Worm (Caenorhabditis elegans) whole organism, early embryonic: Measurements from ENCODE around the gene M01E10.3.

ENCODE experiments used
- ama-1 ChIP-seq: fragments of 150-350 bp; optimal IDR thresholded peaks from 2 replicates; lab custom pipeline; 2014
- ceh-13 ChIP-seq: fragments of 200-800 bp; sonication (Bioruptor generic); optimal IDR thresholded peaks from 2 replicates; lab custom pipeline; 2018; ENCODE audit warnings: mild to moderate bottlenecking, missing genetic modification characterization, missing compliant biosample characterization
- ceh-36 ChIP-seq: sonication (generic microtip); optimal IDR thresholded peaks from 2 replicates; lab custom pipeline; 2016; ENCODE audit warnings: missing genetic modification characterization, inconsistent platforms, missing compliant biosample characterization
- ets-7 ChIP-seq: sonication (generic microtip); optimal IDR thresholded peaks from 2 replicates; lab custom pipeline; 2016; ENCODE audit warnings: missing genotype, missing genetic modification characterization, missing compliant biosample characterization
- flt-1 ChIP-seq: fragments of 200-800 bp; sonication (Bioruptor generic); IDR thresholded peaks from 2 replicates; pipeline ENCODE4 v1.3.6; 2022; ENCODE audit warnings: missing genetic modification characterization, missing compliant biosample characterization
- hmg-4 ChIP-seq: fragments of 200-800 bp; sonication (Bioruptor generic); optimal IDR thresholded peaks from 2 replicates; lab custom pipeline; 2018; ENCODE audit warnings: mild to moderate bottlenecking, missing genetic modification characterization, missing compliant biosample characterization
- hnd-1 ChIP-seq: sonication (generic microtip); optimal IDR thresholded peaks from 2 replicates; lab custom pipeline; 2016; ENCODE audit warnings: missing genetic modification characterization, missing compliant biosample characterization
- scrt-1 ChIP-seq: fragments of 200-800 bp; sonication (Bioruptor generic); IDR thresholded peaks from 2 replicates; pipeline ENCODE4 v1.3.6; 2022; ENCODE audit warnings: missing genetic modification characterization, missing compliant biosample characterization
- sea-1 ChIP-seq: fragments of 200-800 bp; sonication (Bioruptor generic); conservative IDR thresholded peaks from 2 replicates; pipeline ENCODE4 v1.3.6; 2022; ENCODE audit warnings: missing genetic modification characterization, missing compliant biosample characterization
- tbx-11 ChIP-seq: fragments of 200-800 bp; sonication (Bioruptor generic); IDR thresholded peaks from 2 replicates; pipeline ENCODE4 v1.3.6; 2022; ENCODE audit warnings: missing genetic modification characterization, missing compliant biosample characterization
- tbx-37 ChIP-seq: fragments of 200-800 bp; sonication (Bioruptor generic); conservative IDR thresholded peaks from 2 replicates; pipeline ENCODE4 v1.3.6; 2022; ENCODE audit warnings: missing genetic modification reagents, missing genetic modification characterization, missing compliant biosample characterization

- no peak for TF ChIP-seq ceh-13 (GFP tag; lab: Kevin White, UChicago)
- no peak for TF ChIP-seq tbx-11 (GFP tag; lab: Robert Waterston, UW)
- TF ChIP-seq tbx-37 (GFP tag; lab: Robert Waterston, UW) = no peak
- TF ChIP-seq ama-1 = no peak
- no peak for TF ChIP-seq sea-1 (GFP tag; lab: Robert Waterston, UW)
- TF ChIP-seq ets-7 (tag; lab: Kevin White, UChicago) = no peak
- TF ChIP-seq hnd-1 (tag; lab: Kevin White, UChicago) = no peak
- TF ChIP-seq ceh-36 (tag; lab: Kevin White, UChicago) = no peak
- no peak for TF ChIP-seq hmg-4 (GFP tag; lab: Kevin White, UChicago)
- no peak for TF ChIP-seq flt-1 (GFP tag; lab: Robert Waterston, UW)
- TF ChIP-seq scrt-1 (GFP tag; lab: Robert Waterston, UW) = no peak
Measured at ce11 chrIII:2050494-2050893, 3.5 kb downstream of the M01E10.3 start.
